Worm (Caenorhabditis elegans) whole organism, L2 larva: Measurements from ENCODE around the gene C27A2.7.

ENCODE experiments used
- F13H6.1 ChIP-seq: sonication (generic microtip); optimal IDR thresholded peaks from 2 replicates; lab custom pipeline; 2016; ENCODE audit warnings: missing genetic modification characterization, missing compliant biosample characterization
- crh-2 ChIP-seq: sonication (generic microtip); optimal IDR thresholded peaks from 2 replicates; lab custom pipeline; 2017; ENCODE audit warnings: missing biosample characterization, missing genetic modification characterization
- nhr-23 ChIP-seq: fragments of 150-350 bp; optimal IDR thresholded peaks from 2 replicates; lab custom pipeline; 2014; ENCODE audit warnings: missing biosample characterization, missing genetic modification reagents, missing genetic modification characterization
- nhr-77 ChIP-seq: fragments of 150-350 bp; optimal IDR thresholded peaks from 2 replicates; lab custom pipeline; 2014; ENCODE audit warnings: missing biosample characterization, missing genetic modification characterization
- sma-3 ChIP-seq: sonication (generic microtip); optimal IDR thresholded peaks from 2 replicates; lab custom pipeline; 2016; ENCODE audit warnings: missing genetic modification reagents, missing genetic modification characterization, missing compliant biosample characterization
- unc-55 ChIP-seq: fragments of 150-350 bp; sonication (generic microtip); optimal IDR thresholded peaks from 3 replicates; lab custom pipeline; 2014; ENCODE audit warnings: missing biosample characterization, missing genetic modification reagents, missing genetic modification characterization

ce11 chrII:5103189-5103588, 32.0 kb upstream of the C27A2.7 start:
- TF ChIP-seq unc-55 (GFP tag; lab: Kevin White, UChicago) (no peak), nhr-77 (no peak), sma-3 (GFP tag; lab: Kevin White, UChicago) (no peak), nhr-23 (tag; lab: Kevin White, UChicago) (no peak), crh-2 (tag; lab: Kevin White, UChicago) (no peak), F13H6.1 (tag; lab: Kevin White, UChicago) (no peak)
